Fruit fly (Drosophila melanogaster): Measurements from ENCODE around the gene CG11756.
A peak's percentile ranks its signal among the peaks of the same experiment; 100 is the strongest.

CG11756 gene

DNA sequence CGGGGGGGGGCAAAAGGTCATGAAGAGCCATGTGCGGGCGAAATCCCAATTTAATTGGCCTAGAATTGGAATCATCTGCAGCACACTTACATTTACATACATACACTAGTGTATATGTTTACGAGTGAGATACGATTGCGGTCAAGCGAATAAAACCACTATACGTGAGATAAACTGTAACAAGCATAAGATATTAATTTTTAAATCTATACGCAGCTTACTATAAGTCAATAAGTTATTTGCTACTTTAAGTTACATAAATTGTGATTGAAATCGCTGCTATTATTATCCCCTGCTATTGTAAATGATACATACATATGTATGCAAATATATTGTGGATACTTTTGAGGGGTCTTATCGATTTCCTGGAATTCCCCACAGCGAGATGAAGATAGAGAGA, 31.2 kb downstream of the CG11756 start (continued):
- TF ChIP-seq bigmax (GFP tag; optimal IDR thresholded peaks at IDR 0.05): no peak
- TF ChIP-seq CG1233 (GFP tag; optimal IDR thresholded peaks at IDR 0.05): peak; percentile 30
- peak; percentile 3 for TF ChIP-seq CG2875 (GFP tag; optimal IDR thresholded peaks at IDR 0.05)
- no peak for TF ChIP-seq stc (GFP tag; IDR thresholded peaks at IDR 0.05)
- TF ChIP-seq CG14014 (GFP tag; IDR thresholded peaks at IDR 0.05): peak; percentile 46
- no peak for TF ChIP-seq MESR4 (GFP tag; optimal IDR thresholded peaks at IDR 0.05)
- no peak for TF ChIP-seq ab (GFP tag; optimal IDR thresholded peaks at IDR 0.05)
- no peak for TF ChIP-seq gsb (GFP tag; IDR thresholded peaks at IDR 0.05)
- no peak; the same call in 2 of the 3 replicates for TF ChIP-seq croc (GFP tag; conservative IDR thresholded peaks at IDR 0.05)
- peak; percentile 51; the same call in 2 of the 3 replicates for TF ChIP-seq B-H1 (GFP tag; IDR thresholded peaks at IDR 0.05)
- no peak for TF ChIP-seq CG6791 (GFP tag; IDR thresholded peaks at IDR 0.05; ENCODE audit: partially characterized antibody)
- TF ChIP-seq crol (GFP tag; IDR thresholded peaks at IDR 0.05): no peak
- TF ChIP-seq fd102C (GFP tag; optimal IDR thresholded peaks at IDR 0.05): no peak
- no peak for TF ChIP-seq CkIIα-i1 (GFP tag; IDR thresholded peaks at IDR 0.05)
- TF ChIP-seq sim (GFP tag; IDR thresholded peaks at IDR 0.05): 0 out of 2 replicates have a peak, but pooled peaks have one; percentile 17
- TF ChIP-seq CG2199 (GFP tag; IDR thresholded peaks at IDR 0.05): no peak
- no peak for TF ChIP-seq CG8290 (GFP tag; optimal IDR thresholded peaks at IDR 0.05)
- TF ChIP-seq CG8290 (tag; optimal IDR thresholded peaks at IDR 0.05): peak in 1 of 2 experiments; percentile 76
- peak; percentile 57 for TF ChIP-seq tap (tag; optimal IDR thresholded peaks at IDR 0.05)
- peak; percentile 62 for TF ChIP-seq B-H2 (GFP tag; optimal IDR thresholded peaks at IDR 0.05)
- TF ChIP-seq CG32532 (GFP tag; IDR thresholded peaks at IDR 0.05): peak; percentile 57; the same call in 1 of the 2 replicates
- peak; percentile 42; the same call in 1 of the 2 replicates for TF ChIP-seq NFAT (GFP tag; IDR thresholded peaks at IDR 0.05)
- peak; percentile 40; the same call in 1 of the 3 replicates for TF ChIP-seq H15 (GFP tag; IDR thresholded peaks at IDR 0.05)
- TF ChIP-seq CG6272 (GFP tag; IDR thresholded peaks at IDR 0.05): no peak
- peak; percentile 61; the same call in 1 of the 2 replicates for TF ChIP-seq sob (GFP tag; IDR thresholded peaks at IDR 0.05)
- TF ChIP-seq Meics (GFP tag; optimal IDR thresholded peaks at IDR 0.05): peak; percentile 47
- TF ChIP-seq crp (GFP tag; optimal IDR thresholded peaks at IDR 0.05): no peak
- TF ChIP-seq chif (GFP tag; optimal IDR thresholded peaks at IDR 0.05): no peak
- no peak for TF ChIP-seq dmrt11E (tag; optimal IDR thresholded peaks at IDR 0.05)
- no peak for TF ChIP-seq CG1024 (GFP tag; IDR thresholded peaks at IDR 0.05)
- no peak for TF ChIP-seq da (GFP tag; optimal IDR thresholded peaks at IDR 0.05)
- no peak for TF ChIP-seq CG8944 (GFP tag; optimal IDR thresholded peaks at IDR 0.05)
- no peak for TF ChIP-seq Doc3 (GFP tag; IDR thresholded peaks at IDR 0.05; ENCODE audit: partially characterized antibody)
- TF ChIP-seq NC2β (GFP tag; optimal IDR thresholded peaks at IDR 0.05): no peak
- no peak for TF ChIP-seq pho (GFP tag; optimal IDR thresholded peaks at IDR 0.05)
- peak; percentile 61 for TF ChIP-seq Hmr (GFP tag; optimal IDR thresholded peaks at IDR 0.05)
- no peak for TF ChIP-seq CG2116 (GFP tag; optimal IDR thresholded peaks at IDR 0.05)
- peak; percentile 23 for TF ChIP-seq ATbp (GFP tag; optimal IDR thresholded peaks at IDR 0.05)
- no peak for TF ChIP-seq Nf-YA (GFP tag; IDR thresholded peaks at IDR 0.05)
- TF ChIP-seq CG14860 (GFP tag; IDR thresholded peaks at IDR 0.05; ENCODE audit: partially characterized antibody): no peak
- TF ChIP-seq z (GFP tag; IDR thresholded peaks at IDR 0.05): no peak
- TF ChIP-seq pros (GFP tag; optimal IDR thresholded peaks at IDR 0.05): no peak
- TF ChIP-seq Dad (GFP tag; optimal IDR thresholded peaks at IDR 0.05): no peak
- TF ChIP-seq br (optimal IDR thresholded peaks at IDR 0.05): no peak
- TF ChIP-seq Sox100B (GFP tag; optimal IDR thresholded peaks at IDR 0.05): peak; percentile 10
- TF ChIP-seq BEAF-32 (GFP tag; optimal IDR thresholded peaks at IDR 0.05): no peak
- no peak for TF ChIP-seq CG1529 (GFP tag; optimal IDR thresholded peaks at IDR 0.05)
- peak; percentile 32 for TF ChIP-seq esg (GFP tag; conservative IDR thresholded peaks at IDR 0.05)
- peak; percentile 11 for TF ChIP-seq caup (GFP tag; optimal IDR thresholded peaks at IDR 0.05; ENCODE audit: severe bottlenecking)
- TF ChIP-seq en (GFP tag; optimal IDR thresholded peaks at IDR 0.05): no peak
- 0 out of 2 replicates have a peak, but pooled peaks have one; percentile 24 for TF ChIP-seq Awh (GFP tag; IDR thresholded peaks at IDR 0.05)
- no peak for TF ChIP-seq inv (GFP tag; IDR thresholded peaks at IDR 0.05; ENCODE audit: partially characterized antibody)
